Fruit fly (Drosophila melanogaster) whole organism, embryonic: Measurements from ENCODE around the gene CG15011.

Source experiments
- B-H1 ChIP-seq: fragments of 200-800 bp; sonication (Bioruptor generic); IDR thresholded peaks from 3 replicates; pipeline ENCODE4 v1.3.6; 2022; ENCODE audit warnings: missing biosample characterization, missing genetic modification characterization
- B-H2 ChIP-seq: fragments of 200-800 bp; sonication (Bioruptor generic); optimal IDR thresholded peaks from 2 replicates; lab custom pipeline; 2018; ENCODE audit warnings: missing biosample characterization, mild to moderate bottlenecking, missing genetic modification characterization
- CG11093 ChIP-seq: fragments of 200-800 bp; sonication (Bioruptor generic); IDR thresholded peaks from 3 replicates; pipeline ENCODE4 v1.3.6; 2022; ENCODE audit warnings: missing biosample characterization, missing genetic modification characterization
- CG12236 ChIP-seq: fragments of 200-800 bp; sonication (Bioruptor generic); optimal IDR thresholded peaks from 2 replicates; lab custom pipeline; 2016; ENCODE audit warnings: missing biosample characterization, missing genetic modification characterization
- CG13775 ChIP-seq: fragments of 200-800 bp; sonication (Bioruptor generic); optimal IDR thresholded peaks from 3 replicates; lab custom pipeline; 2017; ENCODE audit warnings: missing biosample characterization, mild to moderate bottlenecking, missing genetic modification characterization
- CG13894 ChIP-seq: fragments of 200-800 bp; sonication (Bioruptor generic); optimal IDR thresholded peaks from 3 replicates; lab custom pipeline; 2018; ENCODE audit warnings: missing biosample characterization, mild to moderate bottlenecking, missing genetic modification characterization, moderate library complexity
- CG14014 ChIP-seq: fragments of 200-800 bp; sonication (Bioruptor generic); IDR thresholded peaks from 2 replicates; pipeline ENCODE4 v1.3.6; 2022; ENCODE audit warnings: missing biosample characterization, missing genetic modification characterization
- CG14710 ChIP-seq: fragments of 200-800 bp; sonication (Bioruptor generic); optimal IDR thresholded peaks from 3 replicates; lab custom pipeline; 2019; ENCODE audit warnings: missing biosample characterization, mild to moderate bottlenecking, missing genetic modification characterization, moderate library complexity
- CG15696 ChIP-seq: fragments of 200-800 bp; sonication (Bioruptor generic); optimal IDR thresholded peaks from 2 replicates; lab custom pipeline; 2019; ENCODE audit warnings: missing biosample characterization, mild to moderate bottlenecking, missing genetic modification characterization, moderate library complexity
- CG1603 ChIP-seq: fragments of 200-800 bp; sonication (Bioruptor generic); optimal IDR thresholded peaks from 2 replicates; lab custom pipeline; 2019; ENCODE audit warnings: missing biosample characterization, mild to moderate bottlenecking, missing genetic modification characterization, moderate library complexity
- CG16813 ChIP-seq: fragments of 200-800 bp; sonication (Bioruptor generic); IDR thresholded peaks from 3 replicates; pipeline ENCODE4 v1.3.6; 2022; ENCODE audit warnings: missing biosample characterization, missing genetic modification characterization; ENCODE audit not compliant: partially characterized antibody
- CG1792 ChIP-seq: fragments of 200-800 bp; sonication (Bioruptor generic); optimal IDR thresholded peaks from 2 replicates; lab custom pipeline; 2016; ENCODE audit warnings: missing biosample characterization, missing genetic modification characterization
- CG18764 ChIP-seq: fragments of 200-800 bp; sonication (Bioruptor generic); optimal IDR thresholded peaks from 3 replicates; lab custom pipeline; 2016; ENCODE audit warnings: missing biosample characterization, missing genetic modification characterization
- CG3163 ChIP-seq: fragments of 200-800 bp; sonication (Bioruptor generic); optimal IDR thresholded peaks from 3 replicates; lab custom pipeline; 2016; ENCODE audit warnings: missing biosample characterization, missing genetic modification characterization
- CG4360 ChIP-seq: fragments of 200-800 bp; sonication (Bioruptor generic); IDR thresholded peaks from 2 replicates; pipeline ENCODE4 v1.3.6; 2022; ENCODE audit warnings: missing biosample characterization, missing genetic modification characterization
- CG4820 ChIP-seq: fragments of 200-800 bp; sonication (Bioruptor generic); optimal IDR thresholded peaks from 3 replicates; lab custom pipeline; 2016; ENCODE audit warnings: missing biosample characterization, missing genetic modification characterization
- CG6654 ChIP-seq: fragments of 200-800 bp; sonication (Bioruptor generic); optimal IDR thresholded peaks from 2 replicates; lab custom pipeline; 2017; ENCODE audit warnings: missing biosample characterization, mild to moderate bottlenecking, missing genetic modification characterization
- CG6689 ChIP-seq: fragments of 200-800 bp; sonication (Bioruptor generic); IDR thresholded peaks from 2 replicates; pipeline ENCODE4 v1.3.6; 2022; ENCODE audit warnings: missing biosample characterization, missing genetic modification characterization
- CG6813 ChIP-seq: fragments of 200-800 bp; sonication (Bioruptor generic); optimal IDR thresholded peaks from 2 replicates; lab custom pipeline; 2017; ENCODE audit warnings: missing biosample characterization, missing genetic modification characterization, mild to moderate bottlenecking, moderate library complexity, missing genetic modification reagents
- CG7271 ChIP-seq: fragments of 200-800 bp; sonication (Bioruptor generic); optimal IDR thresholded peaks from 2 replicates; lab custom pipeline; 2018; ENCODE audit warnings: missing biosample characterization, mild to moderate bottlenecking, missing genetic modification characterization, moderate library complexity
- CG9437 ChIP-seq: fragments of 200-800 bp; sonication (Bioruptor generic); optimal IDR thresholded peaks from 2 replicates; lab custom pipeline; 2018; ENCODE audit warnings: missing biosample characterization, mild to moderate bottlenecking, missing genetic modification characterization
- CG9609 ChIP-seq: fragments of 200-800 bp; sonication (Bioruptor generic); optimal IDR thresholded peaks from 3 replicates; lab custom pipeline; 2016; ENCODE audit warnings: missing biosample characterization, missing genetic modification characterization
- Dfd ChIP-seq, 2 experiments: fragments of >200 bp; optimal IDR thresholded peaks; 2 replicates each; lab custom pipeline; 2017; ENCODE audit warnings: missing biosample characterization in 2 of 2, missing genetic modification characterization in 2 of 2
- Elba2 ChIP-seq: fragments of 200-800 bp; sonication (Bioruptor generic); optimal IDR thresholded peaks from 3 replicates; lab custom pipeline; 2016; ENCODE audit warnings: missing biosample characterization, missing genetic modification characterization
- Fer1 ChIP-seq: fragments of 200-800 bp; sonication (Bioruptor generic); optimal IDR thresholded peaks from 2 replicates; lab custom pipeline; 2017; ENCODE audit warnings: missing biosample characterization, mild to moderate bottlenecking, missing genetic modification characterization
- HHEX ChIP-seq: fragments of 200-800 bp; sonication (Bioruptor generic); optimal IDR thresholded peaks from 3 replicates; lab custom pipeline; 2017; ENCODE audit warnings: missing biosample characterization, mild to moderate bottlenecking, missing genetic modification characterization, missing genetic modification reagents
- HmgD ChIP-seq: fragments of 200-800 bp; sonication (Bioruptor generic); optimal IDR thresholded peaks from 3 replicates; lab custom pipeline; 2016; ENCODE audit warnings: missing biosample characterization, missing genetic modification characterization
- Lhr ChIP-seq: fragments of 200-800 bp; sonication (Bioruptor generic); optimal IDR thresholded peaks from 3 replicates; lab custom pipeline; 2017; ENCODE audit warnings: mild to moderate bottlenecking, missing biosample characterization, missing genetic modification reagents, missing genetic modification characterization
- Mes4 ChIP-seq: fragments of 200-800 bp; sonication (Bioruptor generic); optimal IDR thresholded peaks from 2 replicates; lab custom pipeline; 2016; ENCODE audit warnings: missing biosample characterization, missing genetic modification characterization
- Myb ChIP-seq: fragments of 200-800 bp; sonication (Bioruptor generic); optimal IDR thresholded peaks from 2 replicates; lab custom pipeline; 2016; ENCODE audit warnings: missing biosample characterization, missing genetic modification characterization
- Nf-YB ChIP-seq: fragments of 200-800 bp; sonication (Bioruptor generic); optimal IDR thresholded peaks from 3 replicates; lab custom pipeline; 2019; ENCODE audit warnings: missing biosample characterization, mild to moderate bottlenecking, missing genetic modification characterization, moderate library complexity
- Sry-δ ChIP-seq: fragments of 200-800 bp; sonication (Bioruptor generic); optimal IDR thresholded peaks from 2 replicates; lab custom pipeline; 2016; ENCODE audit warnings: missing biosample characterization, missing genetic modification characterization
- Xrp1 ChIP-seq: fragments of 200-800 bp; sonication (Bioruptor generic); IDR thresholded peaks from 2 replicates; pipeline ENCODE4 v1.3.6; 2022; ENCODE audit warnings: missing biosample characterization, missing genetic modification characterization
- ab ChIP-seq: fragments of 200-800 bp; sonication (Bioruptor generic); optimal IDR thresholded peaks from 2 replicates; lab custom pipeline; 2016; ENCODE audit warnings: missing biosample characterization, missing genetic modification characterization
- amos ChIP-seq: fragments of 200-800 bp; sonication (Bioruptor generic); IDR thresholded peaks from 2 replicates; pipeline ENCODE4 v1.3.6; 2022; ENCODE audit warnings: missing biosample characterization, missing genetic modification characterization; ENCODE audit not compliant: partially characterized antibody
- ara ChIP-seq: fragments of 200-800 bp; sonication (Bioruptor generic); IDR thresholded peaks from 2 replicates; pipeline ENCODE4 v1.3.6; 2022; ENCODE audit warnings: missing biosample characterization, missing genetic modification characterization
- ato ChIP-seq: fragments of 200-800 bp; sonication (Bioruptor generic); IDR thresholded peaks from 2 replicates; pipeline ENCODE4 v1.3.6; 2022; ENCODE audit warnings: missing biosample characterization, missing genetic modification characterization; ENCODE audit not compliant: partially characterized antibody
- az2 ChIP-seq: fragments of 200-800 bp; sonication (Bioruptor generic); optimal IDR thresholded peaks from 3 replicates; lab custom pipeline; 2016; ENCODE audit warnings: missing biosample characterization, missing genetic modification characterization
- cad ChIP-seq: fragments of >200 bp; optimal IDR thresholded peaks from 2 replicates; lab custom pipeline; 2017; ENCODE audit warnings: missing biosample characterization, missing genetic modification characterization
- corto ChIP-seq: fragments of 200-800 bp; sonication (Bioruptor generic); optimal IDR thresholded peaks from 2 replicates; lab custom pipeline; 2016; ENCODE audit warnings: missing biosample characterization, mild to moderate bottlenecking, missing genetic modification characterization, moderate library complexity
- crol ChIP-seq: fragments of 200-800 bp; sonication (Bioruptor generic); IDR thresholded peaks from 2 replicates; pipeline ENCODE4 v1.3.6; 2022; ENCODE audit warnings: missing biosample characterization, missing genetic modification characterization
- dimm ChIP-seq: fragments of 200-800 bp; sonication (Bioruptor generic); IDR thresholded peaks from 2 replicates; pipeline ENCODE4 v1.3.6; 2022; ENCODE audit warnings: missing biosample characterization, missing genetic modification characterization
- gce ChIP-seq: fragments of 200-800 bp; sonication (Bioruptor generic); IDR thresholded peaks from 3 replicates; pipeline ENCODE4 v1.3.6; 2022; ENCODE audit warnings: missing biosample characterization, missing genetic modification characterization
- grn ChIP-seq: fragments of 200-800 bp; sonication (Bioruptor generic); optimal IDR thresholded peaks from 3 replicates; lab custom pipeline; 2017; ENCODE audit warnings: missing biosample characterization, missing genetic modification characterization
- otp ChIP-seq: fragments of 200-800 bp; sonication (Bioruptor generic); IDR thresholded peaks from 3 replicates; pipeline ENCODE4, ENCODE4 v1.3.6; 2022; ENCODE audit warnings: missing biosample characterization, missing genetic modification characterization
- psq ChIP-seq: fragments of 200-800 bp; sonication (Bioruptor generic); optimal IDR thresholded peaks from 2 replicates; lab custom pipeline; 2017; ENCODE audit warnings: missing biosample characterization, missing genetic modification characterization
- run ChIP-seq: fragments of 200-800 bp; sonication (Bioruptor generic); optimal IDR thresholded peaks from 3 replicates; lab custom pipeline; 2018; ENCODE audit warnings: missing biosample characterization, mild to moderate bottlenecking, missing genetic modification characterization
- shn ChIP-seq: fragments of 200-800 bp; sonication (Bioruptor generic); optimal IDR thresholded peaks from 3 replicates; lab custom pipeline; 2016; ENCODE audit warnings: missing biosample characterization, missing genetic modification characterization
- wdn ChIP-seq: fragments of 200-800 bp; sonication (Bioruptor generic); IDR thresholded peaks from 2 replicates; pipeline ENCODE4 v1.3.6; 2022; ENCODE audit warnings: missing biosample characterization, missing genetic modification characterization
- zen ChIP-seq: fragments of 200-800 bp; sonication (Bioruptor generic); optimal IDR thresholded peaks from 3 replicates; lab custom pipeline; 2018; ENCODE audit warnings: missing biosample characterization, mild to moderate bottlenecking, missing genetic modification characterization, moderate library complexity
- zfh2 ChIP-seq: fragments of 200-800 bp; sonication (Bioruptor generic); optimal IDR thresholded peaks from 2 replicates; lab custom pipeline; 2016; ENCODE audit warnings: missing biosample characterization, missing genetic modification characterization

Gene CG15011

DNA sequence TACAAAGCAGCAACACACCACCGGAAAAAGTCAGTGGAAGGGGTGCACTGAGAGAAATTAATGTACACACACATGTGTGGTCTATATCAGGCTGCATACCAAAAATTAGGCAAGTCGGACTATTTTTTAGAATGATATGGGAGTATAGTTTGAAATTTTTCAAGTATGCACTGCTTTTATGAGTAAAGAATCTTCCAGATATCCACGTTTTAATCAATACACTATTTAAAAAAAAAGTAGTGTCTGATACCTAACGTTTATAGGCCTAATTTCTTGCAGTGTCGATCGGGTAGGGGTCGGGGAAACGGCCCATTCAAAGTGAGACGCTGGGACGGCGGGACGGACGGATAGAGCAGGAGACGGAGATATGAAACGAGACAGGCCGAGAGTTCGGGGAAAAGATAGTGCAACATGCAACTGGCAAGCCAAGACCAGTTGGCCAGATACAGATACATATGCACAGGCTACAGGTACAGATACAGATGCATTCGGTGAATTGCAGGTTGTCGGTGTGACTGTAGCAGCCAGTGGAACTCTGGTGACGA, 28.5 kb downstream of the CG15011 start (continued):
- TF ChIP-seq CG7271 (tag; lab: Kevin White, UChicago): peak; percentile 83
- peak; percentile 67 for TF ChIP-seq CG4360
- peak; percentile 82 for TF ChIP-seq CG6654 (GFP tag; lab: Kevin White, UChicago)
- no peak for TF ChIP-seq B-H2
- peak; percentile 99 for TF ChIP-seq CG15696
- TF ChIP-seq CG14014 (GFP tag; lab: Robert Waterston, UW): peak; percentile 43; the same call in 1 of the 2 replicates
- peak; percentile 82 for TF ChIP-seq Nf-YB (GFP tag; lab: Kevin White, UChicago)
- TF ChIP-seq az2: peak; percentile 95
- TF ChIP-seq Lhr: peak; percentile 89
- TF ChIP-seq CG1603 (tag; lab: Kevin White, UChicago): peak; percentile 94
- TF ChIP-seq CG3163: peak; percentile 69
- TF ChIP-seq ara: peak; percentile 93
- no peak for TF ChIP-seq ato (GFP tag; lab: Robert Waterston, UW)
- TF ChIP-seq Dfd (GFP tag; optimal IDR thresholded peaks at IDR 0.05; lab: Kevin White, UChicago): no peak
- peak; percentile 84 for TF ChIP-seq HmgD (GFP tag; lab: Kevin White, UChicago)
- TF ChIP-seq CG9437 (GFP tag; lab: Kevin White, UChicago): peak; percentile 86
- TF ChIP-seq Fer1 (GFP tag; lab: Kevin White, UChicago): peak; percentile 81
- TF ChIP-seq crol (GFP tag; lab: Robert Waterston, UW): peak; percentile 60
- peak; percentile 95 for TF ChIP-seq shn (GFP tag; lab: Kevin White, UChicago)
- no peak for TF ChIP-seq zfh2 (GFP tag; lab: Kevin White, UChicago)
- peak; percentile 96 for TF ChIP-seq CG4820 (GFP tag; lab: Kevin White, UChicago)
- TF ChIP-seq Sry-δ (GFP tag; lab: Kevin White, UChicago): peak; percentile 57
- TF ChIP-seq CG13775 (GFP tag; lab: Kevin White, UChicago): peak; percentile 92
- peak; percentile 97 for TF ChIP-seq Xrp1 (GFP tag; lab: Robert Waterston, UW)
- TF ChIP-seq CG14710: peak; percentile 97
- peak; percentile 74 for TF ChIP-seq Myb
- TF ChIP-seq dimm: peak; percentile 71
- peak; percentile 77 for TF ChIP-seq psq (GFP tag; lab: Kevin White, UChicago)
- TF ChIP-seq CG12236 (GFP tag; lab: Kevin White, UChicago): peak; percentile 93
- no peak for TF ChIP-seq cad
- TF ChIP-seq otp (GFP tag; lab: Robert Waterston, UW): peak; percentile 91
- peak; percentile 86 for TF ChIP-seq HHEX
- TF ChIP-seq CG1792 (GFP tag; lab: Kevin White, UChicago): peak; percentile 77
- no peak for TF ChIP-seq amos (GFP tag; lab: Robert Waterston, UW)
- TF ChIP-seq CG6813 (GFP tag; lab: Kevin White, UChicago): peak; percentile 88
- TF ChIP-seq wdn (GFP tag; lab: Robert Waterston, UW): no peak
- TF ChIP-seq CG13894 (tag; lab: Kevin White, UChicago): no peak
- no peak for TF ChIP-seq corto (GFP tag; lab: Kevin White, UChicago)
- peak; percentile 78 for TF ChIP-seq ab (GFP tag; lab: Kevin White, UChicago)
- TF ChIP-seq gce (GFP tag; lab: Robert Waterston, UW): peak; percentile 84
- peak; percentile 49 for TF ChIP-seq grn (GFP tag; lab: Kevin White, UChicago)
- TF ChIP-seq CG6689 (GFP tag; lab: Robert Waterston, UW): peak; percentile 95
- TF ChIP-seq Mes4 (GFP tag; lab: Kevin White, UChicago): peak; percentile 95
- TF ChIP-seq run (tag; lab: Kevin White, UChicago): peak; percentile 85
- TF ChIP-seq CG18764 (GFP tag; lab: Kevin White, UChicago): peak; percentile 86
- TF ChIP-seq CG16813 (GFP tag; lab: Robert Waterston, UW): no peak
- peak; percentile 90 for TF ChIP-seq CG11093 (GFP tag; lab: Robert Waterston, UW)
- peak; percentile 69 for TF ChIP-seq B-H1 (GFP tag; lab: Robert Waterston, UW)
- TF ChIP-seq Elba2: peak; percentile 87
- TF ChIP-seq zen (tag; lab: Kevin White, UChicago): peak; percentile 99
- peak; percentile 94 for TF ChIP-seq CG9609 (GFP tag; lab: Kevin White, UChicago)
